Worm (Caenorhabditis elegans) whole organism, young adult: ENCODE data around the gene K11H3.8.

Experiments
- F55B11.4 ChIP-seq: sonication (generic microtip); optimal IDR thresholded peaks from 2 replicates; lab custom pipeline; 2016; ENCODE audit warnings: missing compliant biosample characterization, missing genetic modification characterization, borderline replicate concordance; ENCODE audit not compliant: insufficient read depth
- Y79H2A.3 ChIP-seq: fragments of 200-800 bp; sonication (Bioruptor generic); conservative IDR thresholded peaks from 2 replicates; pipeline ENCODE4 v1.3.6; 2022; ENCODE audit warnings: missing genetic modification reagents, missing genetic modification characterization, missing compliant biosample characterization
- ets-4 ChIP-seq: fragments of 200-800 bp; sonication (Bioruptor generic); optimal IDR thresholded peaks from 2 replicates; lab custom pipeline; 2018; ENCODE audit warnings: mild to moderate bottlenecking, missing genetic modification characterization, missing compliant biosample characterization
- pha-4 ChIP-seq: fragments of 150-350 bp; sonication (generic microtip); optimal IDR thresholded peaks from 2 replicates; lab custom pipeline; 2014; ENCODE audit warnings: missing biosample characterization, missing genetic modification reagents, missing genetic modification characterization
- sdz-38 ChIP-seq: sonication (generic microtip); optimal IDR thresholded peaks from 2 replicates; lab custom pipeline; 2016; ENCODE audit warnings: missing genotype, missing genetic modification characterization, missing compliant biosample characterization
- sea-2 ChIP-seq: fragments of 200-800 bp; sonication (Bioruptor generic); IDR thresholded peaks from 2 replicates; pipeline ENCODE4 v1.3.6; 2022; ENCODE audit warnings: missing genetic modification characterization, missing compliant biosample characterization
- sptf-2 ChIP-seq: fragments of 200-800 bp; sonication (Bioruptor generic); optimal IDR thresholded peaks from 2 replicates; lab custom pipeline; 2018; ENCODE audit warnings: mild to moderate bottlenecking, missing genetic modification characterization, missing compliant biosample characterization
- unc-62 ChIP-seq: fragments of 150-350 bp; optimal IDR thresholded peaks from 2 replicates; lab custom pipeline; 2014; ENCODE audit warnings: missing biosample characterization, missing genetic modification reagents, missing genetic modification characterization
- ztf-3 ChIP-seq: fragments of 200-800 bp; sonication (Bioruptor generic); optimal IDR thresholded peaks from 2 replicates; lab custom pipeline; 2018; ENCODE audit warnings: mild to moderate bottlenecking, missing genetic modification characterization, missing compliant biosample characterization

DNA sequence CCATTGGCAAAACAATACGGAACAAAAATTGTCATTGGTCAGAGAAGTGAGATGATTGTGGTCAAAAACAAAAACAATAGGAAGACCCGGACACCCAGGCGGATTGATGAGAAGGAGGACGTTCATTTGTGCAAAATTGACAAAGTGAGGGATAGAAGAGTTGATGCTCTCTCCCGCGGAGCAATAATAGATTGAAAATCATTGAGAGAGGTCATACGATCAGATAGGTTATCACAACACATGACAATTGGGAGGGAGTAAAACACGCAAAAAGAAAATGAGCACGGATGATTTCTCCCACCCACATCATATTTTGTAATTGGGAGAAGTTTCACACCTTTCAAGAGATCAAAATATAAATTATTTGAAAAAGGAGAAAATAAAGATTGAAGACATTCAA lies 50.6 kb downstream of the K11H3.8 start:
- TF ChIP-seq Y79H2A.3 (GFP tag; lab: Robert Waterston, UW) (no peak), ztf-3 (GFP tag; lab: Kevin White, UChicago) (no peak), pha-4 (no peak), sdz-38 (tag; lab: Kevin White, UChicago) (no peak), sea-2 (no peak), unc-62 (GFP tag; lab: Kevin White, UChicago) (no peak), ets-4 (no peak), F55B11.4 (tag; lab: Kevin White, UChicago) (no peak), sptf-2 (no peak)
